Fruit fly (Drosophila melanogaster): Measurements from ENCODE around the gene CG43725.
A peak's percentile ranks its signal among the peaks of the same experiment; 100 is the strongest.

Gene CG43725

DNA sequence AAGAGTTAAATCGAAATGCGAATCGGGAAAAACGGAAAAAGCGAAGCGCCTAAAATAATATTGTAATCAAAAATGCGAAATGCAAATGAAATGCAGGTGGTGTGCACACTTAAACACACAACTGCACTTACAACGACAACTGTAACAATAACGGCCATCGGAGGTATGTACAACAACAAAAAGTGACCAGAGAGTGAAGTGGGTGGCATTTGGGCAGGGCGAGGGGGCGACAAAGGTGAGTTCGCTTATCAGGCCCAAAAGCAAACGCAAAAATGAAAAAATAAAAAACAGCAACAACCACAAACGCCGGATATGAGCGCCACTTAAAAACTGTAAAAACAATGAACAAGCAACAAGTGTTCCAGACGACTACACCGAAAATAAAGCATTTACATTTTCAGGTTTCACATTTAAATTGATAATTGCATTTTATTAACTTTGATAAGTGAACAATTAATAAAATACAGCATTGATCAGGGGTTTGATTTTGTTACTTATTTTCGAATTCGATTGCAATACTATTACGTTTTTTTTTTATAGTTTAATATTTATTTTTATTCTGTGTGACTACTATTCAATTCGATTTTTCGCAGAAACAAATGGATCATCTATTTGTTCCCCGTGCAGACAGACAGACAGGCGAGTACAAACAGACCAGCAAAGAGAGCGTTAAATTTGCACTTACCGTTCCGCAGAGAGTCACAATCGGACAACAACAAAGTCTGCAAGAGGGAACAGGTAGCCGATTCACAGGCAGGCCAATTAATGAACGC, 10.0 kb upstream of the CG43725 start (continued):
- no peak for TF ChIP-seq hbn (GFP tag; IDR thresholded peaks at IDR 0.05; ENCODE audit: partially characterized antibody)
- TF ChIP-seq HHEX (GFP tag; optimal IDR thresholded peaks at IDR 0.05): peak; percentile 54
- TF ChIP-seq CG14014 (GFP tag; IDR thresholded peaks at IDR 0.05): no peak
- TF ChIP-seq Sry-β (GFP tag; optimal IDR thresholded peaks at IDR 0.05): no peak
- no peak for TF ChIP-seq Pdp1 (GFP tag; optimal IDR thresholded peaks at IDR 0.05)
- no peak for TF ChIP-seq bcd (GFP tag; optimal IDR thresholded peaks at IDR 0.05)
- TF ChIP-seq CG8765 (GFP tag; IDR thresholded peaks at IDR 0.05): 0 out of 2 replicates have a peak, but pooled peaks have one; percentile 20
- no peak for TF ChIP-seq Hr39 (optimal IDR thresholded peaks at IDR 0.05)
- TF ChIP-seq CG3163 (GFP tag; optimal IDR thresholded peaks at IDR 0.05): no peak
- peak; percentile 11 for TF ChIP-seq CG13296 (GFP tag; optimal IDR thresholded peaks at IDR 0.05)
- TF ChIP-seq NfI (GFP tag; optimal IDR thresholded peaks at IDR 0.05): peak; percentile 38
- TF ChIP-seq sens-2 (GFP tag; IDR thresholded peaks at IDR 0.05): no peak
- TF ChIP-seq gt (GFP tag; IDR thresholded peaks at IDR 0.05): no peak
- no peak for TF ChIP-seq stwl (tag; optimal IDR thresholded peaks at IDR 0.05)
- TF ChIP-seq gcm2 (GFP tag; optimal IDR thresholded peaks at IDR 0.05): no peak
- TF ChIP-seq sug (tag; optimal IDR thresholded peaks at IDR 0.05): peak; percentile 18
- no peak for TF ChIP-seq dm (GFP tag; optimal IDR thresholded peaks at IDR 0.05)
- TF ChIP-seq sim (GFP tag; IDR thresholded peaks at IDR 0.05): no peak
- peak; percentile 42 for TF ChIP-seq CG3847 (GFP tag; IDR thresholded peaks at IDR 0.05)
- peak; percentile 45; the same call in 2 of the 3 replicates for TF ChIP-seq Aef1 (GFP tag; IDR thresholded peaks at IDR 0.05)
- peak; percentile 48 for TF ChIP-seq CG18619 (GFP tag; optimal IDR thresholded peaks at IDR 0.05)
- TF ChIP-seq CG10274 (GFP tag; optimal IDR thresholded peaks at IDR 0.05): no peak
- TF ChIP-seq Mad (GFP tag; optimal IDR thresholded peaks at IDR 0.05): no peak
- TF ChIP-seq fd3F (GFP tag; optimal IDR thresholded peaks at IDR 0.05): peak; percentile 24
- peak; percentile 66 for TF ChIP-seq CG9932 (GFP tag; IDR thresholded peaks at IDR 0.05)
- no peak for TF ChIP-seq insv (GFP tag; optimal IDR thresholded peaks at IDR 0.05)
- TF ChIP-seq ind (GFP tag; optimal IDR thresholded peaks at IDR 0.05): peak; percentile 25
- TF ChIP-seq Fer1 (GFP tag; optimal IDR thresholded peaks at IDR 0.05): peak; percentile 61
- no peak for TF ChIP-seq CG32772 (GFP tag; IDR thresholded peaks at IDR 0.05)
- TF ChIP-seq HmgD (GFP tag; optimal IDR thresholded peaks at IDR 0.05): no peak
- 0 out of 2 replicates have a peak, but pooled peaks have one; percentile 34 for TF ChIP-seq rib (GFP tag; IDR thresholded peaks at IDR 0.05)
- TF ChIP-seq CG14050 (GFP tag; IDR thresholded peaks at IDR 0.05): no peak
- TF ChIP-seq CG2889 (GFP tag; IDR thresholded peaks at IDR 0.05): no peak
- peak; percentile 65 for TF ChIP-seq lab (GFP tag; optimal IDR thresholded peaks at IDR 0.05)
- TF ChIP-seq NFAT (GFP tag; IDR thresholded peaks at IDR 0.05): no peak
- TF ChIP-seq CG13624 (GFP tag; optimal IDR thresholded peaks at IDR 0.05): no peak
- no peak for TF ChIP-seq Xbp1 (GFP tag; optimal IDR thresholded peaks at IDR 0.05)
- TF ChIP-seq mam (GFP tag; optimal IDR thresholded peaks at IDR 0.05): peak; percentile 8
- peak; percentile 26; the same call in 1 of the 2 replicates for TF ChIP-seq CG4360 (GFP tag; IDR thresholded peaks at IDR 0.05)
- TF ChIP-seq CG6765 (GFP tag; optimal IDR thresholded peaks at IDR 0.05): no peak
- no peak for TF ChIP-seq Dll (GFP tag; IDR thresholded peaks at IDR 0.05; ENCODE audit: partially characterized antibody)
- no peak for TF ChIP-seq CG9609 (GFP tag; optimal IDR thresholded peaks at IDR 0.05)
- no peak for TF ChIP-seq mirr (GFP tag; optimal IDR thresholded peaks at IDR 0.05)
- TF ChIP-seq CG1603 (tag; optimal IDR thresholded peaks at IDR 0.05): no peak
- TF ChIP-seq repo (GFP tag; optimal IDR thresholded peaks at IDR 0.05): no peak
- no peak for TF ChIP-seq pan (optimal IDR thresholded peaks at IDR 0.05)
- peak in 1 of 2 experiments; percentile 48 for TF ChIP-seq pan (GFP tag; optimal IDR thresholded peaks at IDR 0.05 in 1 of 2, IDR thresholded peaks at IDR 0.05 in 1 of 2)
- peak; percentile 48; the same call in 2 of the 3 replicates for TF ChIP-seq CG17361 (GFP tag; IDR thresholded peaks at IDR 0.05)
- peak; percentile 43 for TF ChIP-seq Hand (GFP tag; optimal IDR thresholded peaks at IDR 0.05)
- TF ChIP-seq Dref (GFP tag; IDR thresholded peaks at IDR 0.05): no peak
